Worm (Caenorhabditis elegans): ENCODE results near the gene C15C8.4.

The C15C8.4 gene

ce11 chrV:12696790-12697189 lies 50.5 kb downstream of the C15C8.4 start:
- TF ChIP-seq hlh-30 (tag; optimal IDR thresholded peaks at IDR 0.05; ENCODE audit: insufficient read depth) (no peak), ztf-7 (tag; optimal IDR thresholded peaks at IDR 0.05) (no peak), saeg-2 (GFP tag; IDR thresholded peaks at IDR 0.05) (no peak), set-16 (GFP tag; IDR thresholded peaks at IDR 0.05) (no peak), daf-8 (GFP tag; IDR thresholded peaks at IDR 0.05) (no peak), madf-9 (GFP tag; conservative IDR thresholded peaks at IDR 0.05) (no peak), dmd-6 (GFP tag; IDR thresholded peaks at IDR 0.05) (no peak), jun-1 (tag; optimal IDR thresholded peaks at IDR 0.05) (no peak), aha-1 (tag) (no peak), lin-1 (GFP tag; IDR thresholded peaks at IDR 0.05) (no peak), mep-1 (tag; optimal IDR thresholded peaks at IDR 0.05) (no peak), lin-29 (GFP tag; IDR thresholded peaks at IDR 0.05) (no peak), T20F7.1 (GFP tag; optimal IDR thresholded peaks at IDR 0.05) (no peak), dpl-1 (GFP tag; optimal IDR thresholded peaks at IDR 0.05) (no peak)

ce11 chrV:12695968-12696367 lies 51.3 kb downstream of the C15C8.4 start, which contains the start of gene K10C8.4:
Gene K10C8.4, plus strand, starts transcription at chrV:12696268.
- TF ChIP-seq php-3 (GFP tag; IDR thresholded peaks at IDR 0.05) (no peak), R02D3.7 (tag; optimal IDR thresholded peaks at IDR 0.05) (no peak), saeg-2 (GFP tag; IDR thresholded peaks at IDR 0.05) (no peak), mxl-3 (GFP tag; optimal IDR thresholded peaks at IDR 0.05) (no peak), snpc-1.2 (GFP tag; IDR thresholded peaks at IDR 0.05) (no peak), ceh-32 (tag; optimal IDR thresholded peaks at IDR 0.05; ENCODE audit: poor library complexity) (no peak), nhr-41 (GFP tag; IDR thresholded peaks at IDR 0.05) (no peak), ceh-44 (GFP tag; IDR thresholded peaks at IDR 0.05) (no peak), mdl-1 (tag; optimal IDR thresholded peaks at IDR 0.05) (no peak), hlh-11 (tag; optimal IDR thresholded peaks at IDR 0.05) (no peak), fkh-10 (GFP tag; optimal IDR thresholded peaks at IDR 0.05) (no peak)
